Worm (Caenorhabditis elegans) whole organism, L4/young adult: ENCODE measurements around the gene C14B9.8.

Experiments
- W03F9.2 ChIP-seq: fragments of 150-350 bp; optimal IDR thresholded peaks from 2 replicates; lab custom pipeline; 2014; ENCODE audit warnings: missing biosample characterization, missing genetic modification characterization
- dao-5 ChIP-seq: sonication (generic microtip); optimal IDR thresholded peaks from 2 replicates; lab custom pipeline; 2016; ENCODE audit warnings: missing genotype, missing genetic modification characterization, moderate library complexity, missing compliant biosample characterization
- him-1 ChIP-seq: sonication (generic microtip); optimal IDR thresholded peaks from 2 replicates; lab custom pipeline; 2016; ENCODE audit warnings: missing genotype, missing genetic modification reagents, missing genetic modification characterization, missing compliant biosample characterization

- TF ChIP-seq W03F9.2: no peak
- no peak for TF ChIP-seq him-1 (tag; lab: Kevin White, UChicago)
- no peak for TF ChIP-seq dao-5 (tag; lab: Kevin White, UChicago)
These were observed 7.8 kb downstream of the C14B9.8 start for ce11 chrIII:8136517-8137099.
